Fruit fly (Drosophila melanogaster): ENCODE results near the gene nanos.

DNA sequence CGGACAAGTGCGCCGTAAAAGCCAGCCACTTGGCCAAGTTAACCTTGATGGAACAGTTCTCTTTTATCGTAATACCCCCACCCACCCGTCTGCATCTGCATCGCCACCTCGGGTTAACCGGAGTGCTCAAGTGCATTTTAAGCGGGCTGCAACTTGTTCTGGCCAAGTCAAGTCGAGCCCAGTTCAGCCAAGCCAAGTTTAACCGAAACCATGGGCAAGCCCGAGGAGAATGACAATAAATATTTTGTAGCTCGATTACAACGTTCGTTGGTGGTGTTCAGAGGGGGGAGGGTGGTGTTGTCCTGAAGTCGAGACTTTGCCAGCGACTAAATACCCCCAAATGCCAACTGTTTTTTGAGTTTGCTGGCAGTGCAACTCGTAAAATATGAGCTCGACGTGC is 44.7 kb upstream of the nanos start:
- TF ChIP-seq cnc (optimal IDR thresholded peaks at IDR 0.05) = no peak
- TF ChIP-seq Crg-1 (GFP tag; optimal IDR thresholded peaks at IDR 0.05) = no peak
- no peak for TF ChIP-seq Hr96 (GFP tag; optimal IDR thresholded peaks at IDR 0.05)
- no peak for TF ChIP-seq kay (GFP tag; ENCODE audit: borderline replicate concordance)
- no peak for TF ChIP-seq Clk (GFP tag; optimal IDR thresholded peaks at IDR 0.05)
- no peak for TF ChIP-seq bab1 (GFP tag; optimal IDR thresholded peaks at IDR 0.05)
- TF ChIP-seq CG33017 (tag; optimal IDR thresholded peaks at IDR 0.05) = no peak

Data from whole organism, adult.